Worm (Caenorhabditis elegans) whole organism, young adult: ENCODE measurements around the gene gcl-1.

Source experiments
- B0336.3 ChIP-seq: fragments of 200-800 bp; sonication (Bioruptor generic); IDR thresholded peaks from 2 replicates; pipeline ENCODE4 v1.3.6; 2022; ENCODE audit warnings: missing genetic modification characterization, missing compliant biosample characterization
- K12H6.12 ChIP-seq: fragments of 200-800 bp; sonication (Bioruptor generic); optimal IDR thresholded peaks from 2 replicates; lab custom pipeline; 2018; ENCODE audit warnings: mild to moderate bottlenecking, missing genetic modification characterization, missing compliant biosample characterization
- cebp-2 ChIP-seq: fragments of 200-800 bp; sonication (Bioruptor generic); IDR thresholded peaks from 2 replicates; pipeline ENCODE4 v1.3.6; 2022; ENCODE audit warnings: missing genetic modification characterization, missing compliant biosample characterization
- snpc-4 ChIP-seq, 5 experiments: fragments of 150-350 bp in 1 of 5; sonication (generic microtip) in 4 of 5; optimal IDR thresholded peaks; 2 replicates each; lab custom pipeline; 2014 to 2018; ENCODE audit warnings: missing genetic modification characterization in 5 of 5, missing biosample characterization in 3 of 5, antibody characterized with exemption in 2 of 5, mild to moderate bottlenecking in 2 of 5, missing compliant biosample characterization in 2 of 5, missing genotype in 2 of 5, moderate library complexity in 2 of 5, missing genetic modification reagents in 1 of 5
- somi-1 ChIP-seq: fragments of 200-800 bp; sonication (Bioruptor generic); optimal IDR thresholded peaks from 2 replicates; lab custom pipeline; 2018; ENCODE audit warnings: mild to moderate bottlenecking, missing genetic modification characterization, missing compliant biosample characterization
- ztf-26 ChIP-seq: sonication (generic microtip); optimal IDR thresholded peaks from 2 replicates; lab custom pipeline; 2017; ENCODE audit warnings: missing genetic modification characterization, missing compliant biosample characterization

ce11 chrIV:13394686-13395085 lies 18.0 kb downstream of the gcl-1 start:
- no peak for TF ChIP-seq somi-1 (GFP tag; lab: Kevin White, UChicago)
- no peak for TF ChIP-seq K12H6.12 (tag; lab: Kevin White, UChicago)
- TF ChIP-seq ztf-26 (tag; lab: Kevin White, UChicago) = no peak
- no peak for TF ChIP-seq B0336.3
- no peak for TF ChIP-seq cebp-2 (GFP tag; lab: Robert Waterston, UW)
- TF ChIP-seq snpc-4 (GFP tag; optimal IDR thresholded peaks at IDR 0.05; lab: Kevin White, UChicago) = no peak
- TF ChIP-seq snpc-4 (tag; optimal IDR thresholded peaks at IDR 0.05; lab: Kevin White, UChicago) = no peak
